Fruit fly (Drosophila melanogaster): Measurements from ENCODE around the gene Gr23a.

dm6 chr2L:2623947-2624346 is 45.7 kb upstream of the Gr23a start:
- TF ChIP-seq cas (GFP tag; IDR thresholded peaks at IDR 0.05): no peak
- TF ChIP-seq her (GFP tag; optimal IDR thresholded peaks at IDR 0.05): no peak
- no peak for TF ChIP-seq onecut (GFP tag; IDR thresholded peaks at IDR 0.05)
- TF ChIP-seq CG2712 (tag; optimal IDR thresholded peaks at IDR 0.05): no peak
- TF ChIP-seq CG18619 (GFP tag; optimal IDR thresholded peaks at IDR 0.05): no peak
- no peak for TF ChIP-seq CG6683 (GFP tag; optimal IDR thresholded peaks at IDR 0.05)
- no peak for TF ChIP-seq Xbp1 (GFP tag; optimal IDR thresholded peaks at IDR 0.05)
- TF ChIP-seq kah (GFP tag; optimal IDR thresholded peaks at IDR 0.05): no peak
- no peak for TF ChIP-seq seq (GFP tag; IDR thresholded peaks at IDR 0.05)
- no peak for TF ChIP-seq tin (GFP tag; optimal IDR thresholded peaks at IDR 0.05)
- no peak for TF ChIP-seq vfl (GFP tag; optimal IDR thresholded peaks at IDR 0.05)

All from whole organism, embryonic.